Worm (Caenorhabditis elegans) whole organism, L1 larva: ENCODE measurements around the gene sucl-1.

Experiments used
- C16A3.4 ChIP-seq: fragments of 150-350 bp; optimal IDR thresholded peaks from 2 replicates; lab custom pipeline; 2014; ENCODE audit warnings: missing biosample characterization, missing genetic modification characterization
- alr-1 ChIP-seq: fragments of 200-800 bp; sonication (Bioruptor generic); optimal IDR thresholded peaks from 2 replicates; lab custom pipeline; 2018; ENCODE audit warnings: borderline replicate concordance, mild to moderate bottlenecking, missing genetic modification characterization, missing compliant biosample characterization
- aly-2 ChIP-seq: fragments of 150-350 bp; optimal IDR thresholded peaks from 2 replicates; lab custom pipeline; 2014; ENCODE audit warnings: missing biosample characterization, missing genetic modification characterization
- ama-1 ChIP-seq: fragments of 150-350 bp; optimal IDR thresholded peaks from 2 replicates; lab custom pipeline; 2014
- blmp-1 ChIP-seq: fragments of 150-350 bp; optimal IDR thresholded peaks from 2 replicates; lab custom pipeline; 2014; ENCODE audit warnings: missing biosample characterization, missing genetic modification characterization
- ceh-82 ChIP-seq, 3 experiments: fragments of 150-350 bp in 1 of 3; sonication (generic microtip) in 2 of 3; optimal IDR thresholded peaks; 2 replicates each; lab custom pipeline; 2014 to 2017; ENCODE audit warnings: missing biosample characterization in 3 of 3, missing genetic modification characterization in 3 of 3
- ceh-90 ChIP-seq: sonication (generic microtip); optimal IDR thresholded peaks from 2 replicates; lab custom pipeline; 2016; ENCODE audit warnings: missing genetic modification characterization, missing compliant biosample characterization
- dsc-1 ChIP-seq: sonication (generic microtip); optimal IDR thresholded peaks from 2 replicates; lab custom pipeline; 2016; ENCODE audit warnings: mild to moderate bottlenecking, missing genetic modification characterization, missing compliant biosample characterization
- egl-27 ChIP-seq, 2 experiments: fragments of 150-350 bp in 1 of 2; sonication (generic microtip); optimal IDR thresholded peaks; 3 replicates each; lab custom pipeline; 2017 to 2018; ENCODE audit warnings: missing biosample characterization in 2 of 2, missing genetic modification characterization in 2 of 2, missing genetic modification reagents in 2 of 2
- elt-2 ChIP-seq: sonication (generic microtip); optimal IDR thresholded peaks from 2 replicates; lab custom pipeline; 2016; ENCODE audit warnings: missing genetic modification characterization, mild to moderate bottlenecking, inconsistent platforms, missing compliant biosample characterization, missing genetic modification reagents
- fkh-4 ChIP-seq: sonication (generic microtip); optimal IDR thresholded peaks from 2 replicates; lab custom pipeline; 2016; ENCODE audit warnings: missing compliant biosample characterization, missing genetic modification characterization, borderline replicate concordance
- hlh-17 ChIP-seq: fragments of 200-800 bp; sonication (Bioruptor generic); optimal IDR thresholded peaks from 2 replicates; lab custom pipeline; 2018; ENCODE audit warnings: missing genetic modification characterization, mild to moderate bottlenecking, missing compliant biosample characterization, moderate library complexity, borderline replicate concordance
- hlh-4 ChIP-seq: sonication (generic microtip); optimal IDR thresholded peaks from 2 replicates; lab custom pipeline; 2016; ENCODE audit warnings: mild to moderate bottlenecking, missing genetic modification characterization, missing compliant biosample characterization
- lin-13 ChIP-seq: fragments of 150-350 bp; optimal IDR thresholded peaks from 2 replicates; lab custom pipeline; 2014; ENCODE audit warnings: missing biosample characterization, missing genetic modification reagents, missing genetic modification characterization
- mdl-1 ChIP-seq, 2 experiments: fragments of 150-350 bp; optimal IDR thresholded peaks; 2 replicates each; lab custom pipeline; 2014 to 2017; ENCODE audit warnings: missing biosample characterization in 2 of 2, missing genetic modification characterization in 2 of 2, inconsistent platforms in 1 of 2
- mep-1 ChIP-seq: fragments of 150-350 bp; optimal IDR thresholded peaks from 2 replicates; lab custom pipeline; 2014; ENCODE audit warnings: missing biosample characterization, missing genetic modification characterization
- nhr-84 ChIP-seq: sonication (generic microtip); optimal IDR thresholded peaks from 2 replicates; lab custom pipeline; 2017; ENCODE audit warnings: missing biosample characterization, missing genetic modification characterization
- nhr-85 ChIP-seq: sonication (generic microtip); peaks from one replicate; lab custom pipeline; 2016; ENCODE audit warnings: missing genetic modification characterization, inconsistent platforms, missing compliant biosample characterization
- pqm-1 ChIP-seq: sonication (generic microtip); optimal IDR thresholded peaks from 3 replicates; lab custom pipeline; 2017; ENCODE audit warnings: missing biosample characterization, missing genetic modification characterization
- sox-4 ChIP-seq: sonication (generic microtip); optimal IDR thresholded peaks from 2 replicates; lab custom pipeline; 2016; ENCODE audit warnings: missing genetic modification characterization, missing compliant biosample characterization
- sup-37 ChIP-seq: fragments of 200-800 bp; sonication (Bioruptor generic); optimal IDR thresholded peaks from 2 replicates; lab custom pipeline; 2018; ENCODE audit warnings: mild to moderate bottlenecking, missing genetic modification characterization, missing compliant biosample characterization
- unc-30 ChIP-seq: sonication (generic microtip); optimal IDR thresholded peaks from 2 replicates; lab custom pipeline; 2017; ENCODE audit warnings: missing biosample characterization, missing genetic modification characterization
- unc-86 ChIP-seq: sonication (generic microtip); optimal IDR thresholded peaks from 2 replicates; lab custom pipeline; 2016; ENCODE audit warnings: missing genetic modification characterization, missing compliant biosample characterization

Gene sucl-1

DNA sequence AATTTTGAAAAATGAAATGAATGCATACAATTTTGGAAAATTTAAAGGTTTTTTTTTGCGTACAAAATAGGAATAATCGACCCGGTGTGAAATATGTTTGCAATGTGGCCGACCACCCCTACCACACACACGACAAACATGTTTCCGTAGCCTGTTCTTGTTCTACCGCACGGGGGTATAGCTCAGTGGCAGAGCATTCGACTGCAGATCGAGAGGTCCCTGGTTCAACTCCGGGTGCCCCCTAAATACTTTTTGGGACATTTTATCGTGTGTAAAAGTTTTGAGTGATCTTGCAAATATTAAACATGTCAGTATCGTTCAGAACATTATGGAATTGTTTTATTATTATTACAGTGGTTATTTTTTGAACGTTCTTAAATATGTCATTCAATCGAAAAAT, 50.9 kb downstream of the sucl-1 start (continued):
- TF ChIP-seq ama-1 (lab: Kevin White, UChicago) (no peak), egl-27 (tag; optimal IDR thresholded peaks at IDR 0.05; lab: Kevin White, UChicago) (no peak), nhr-84 (tag; lab: Kevin White, UChicago) (no peak), dsc-1 (peak; percentile 18), nhr-85 (tag; lab: Kevin White, UChicago) (no peak), pqm-1 (no peak), aly-2 (tag; lab: Kevin White, UChicago) (no peak), lin-13 (GFP tag; lab: Kevin White, UChicago) (no peak), unc-86 (no peak), ceh-82 (tag; optimal IDR thresholded peaks at IDR 0.05; lab: Kevin White, UChicago) (peak in 1 of 3 experiments; percentile 22), blmp-1 (tag; lab: Kevin White, UChicago) (no peak), mep-1 (peak; percentile 26), hlh-17 (GFP tag; lab: Kevin White, UChicago) (no peak), sox-4 (tag; lab: Kevin White, UChicago) (no peak), sup-37 (no peak), elt-2 (tag; lab: Kevin White, UChicago) (peak; percentile 44), fkh-4 (tag; lab: Kevin White, UChicago) (no peak), unc-30 (tag; lab: Kevin White, UChicago) (no peak), C16A3.4 (tag; lab: Kevin White, UChicago) (peak; percentile 39), hlh-4 (tag; lab: Kevin White, UChicago) (no peak), ceh-90 (no peak), mdl-1 (tag; optimal IDR thresholded peaks at IDR 0.05; lab: Kevin White, UChicago) (peak in 1 of 2 experiments; percentile 39), alr-1 (tag; lab: Kevin White, UChicago) (no peak)
